Worm (Caenorhabditis elegans) whole organism, L1 larva: ENCODE measurements around the gene sra-33.

ENCODE experiments used
- Y116A8C.19 ChIP-seq: sonication (generic microtip); optimal IDR thresholded peaks from 2 replicates; lab custom pipeline; 2016; ENCODE audit warnings: missing compliant biosample characterization, missing genetic modification characterization, borderline replicate concordance
- ceh-90 ChIP-seq: sonication (generic microtip); optimal IDR thresholded peaks from 2 replicates; lab custom pipeline; 2016; ENCODE audit warnings: missing genetic modification characterization, missing compliant biosample characterization
- dsc-1 ChIP-seq: sonication (generic microtip); optimal IDR thresholded peaks from 2 replicates; lab custom pipeline; 2016; ENCODE audit warnings: mild to moderate bottlenecking, missing genetic modification characterization, missing compliant biosample characterization
- efl-1 ChIP-seq, 4 experiments: fragments of 150-350 bp; optimal IDR thresholded peaks in 3 of 4; peaks in 1 of 4; 1 replicate in 1 of 4; 2 replicates in 3 of 4; lab custom pipeline; 2014; ENCODE audit warnings: missing biosample characterization in 2 of 4, missing genetic modification characterization in 2 of 4, missing genetic modification reagents in 2 of 4
- egl-13 ChIP-seq: sonication (generic microtip); optimal IDR thresholded peaks from 2 replicates; lab custom pipeline; 2016; ENCODE audit warnings: missing genotype, missing genetic modification reagents, missing genetic modification characterization, missing compliant biosample characterization
- elt-2 ChIP-seq: sonication (generic microtip); optimal IDR thresholded peaks from 2 replicates; lab custom pipeline; 2016; ENCODE audit warnings: missing genetic modification characterization, mild to moderate bottlenecking, inconsistent platforms, missing compliant biosample characterization, missing genetic modification reagents
- ets-5 ChIP-seq: fragments of 200-800 bp; sonication (Bioruptor generic); IDR thresholded peaks from 2 replicates; pipeline ENCODE4 v1.3.6; 2022; ENCODE audit warnings: missing genetic modification characterization, missing compliant biosample characterization
- fkh-8 ChIP-seq: sonication (generic microtip); optimal IDR thresholded peaks from 2 replicates; lab custom pipeline; 2016; ENCODE audit warnings: mild to moderate bottlenecking, missing genetic modification characterization, missing compliant biosample characterization
- lin-13 ChIP-seq: fragments of 150-350 bp; optimal IDR thresholded peaks from 2 replicates; lab custom pipeline; 2014; ENCODE audit warnings: missing biosample characterization, missing genetic modification reagents, missing genetic modification characterization
- lin-14 ChIP-seq: fragments of 200-800 bp; sonication (Bioruptor generic); optimal IDR thresholded peaks from 2 replicates; lab custom pipeline; 2018; ENCODE audit warnings: mild to moderate bottlenecking, missing genetic modification characterization, moderate library complexity, missing compliant biosample characterization
- lin-39 ChIP-seq: fragments of 150-350 bp; optimal IDR thresholded peaks from 2 replicates; lab custom pipeline; 2014; ENCODE audit warnings: missing biosample characterization, missing genetic modification reagents, missing genetic modification characterization
- lsy-2 ChIP-seq, 2 experiments: fragments of 150-350 bp; optimal IDR thresholded peaks; 2 replicates each; lab custom pipeline; 2014; ENCODE audit warnings: missing biosample characterization in 2 of 2, missing genetic modification characterization in 2 of 2
- mdl-1 ChIP-seq, 2 experiments: fragments of 150-350 bp; optimal IDR thresholded peaks; 2 replicates each; lab custom pipeline; 2014 to 2017; ENCODE audit warnings: missing biosample characterization in 2 of 2, missing genetic modification characterization in 2 of 2, inconsistent platforms in 1 of 2
- mef-2 ChIP-seq: fragments of 150-350 bp; optimal IDR thresholded peaks from 2 replicates; lab custom pipeline; 2014; ENCODE audit warnings: missing biosample characterization, missing genetic modification characterization
- mep-1 ChIP-seq: fragments of 150-350 bp; optimal IDR thresholded peaks from 2 replicates; lab custom pipeline; 2014; ENCODE audit warnings: missing biosample characterization, missing genetic modification characterization
- nhr-11 ChIP-seq: fragments of 150-350 bp; optimal IDR thresholded peaks from 2 replicates; lab custom pipeline; 2014; ENCODE audit warnings: missing biosample characterization, missing genetic modification characterization
- nhr-12 ChIP-seq: sonication (generic microtip); optimal IDR thresholded peaks from 2 replicates; lab custom pipeline; 2017; ENCODE audit warnings: missing biosample characterization, missing genetic modification characterization
- nhr-19 ChIP-seq: fragments of 200-800 bp; sonication (Bioruptor generic); conservative IDR thresholded peaks from 2 replicates; pipeline ENCODE4 v1.3.6; 2022; ENCODE audit warnings: missing genetic modification characterization, missing compliant biosample characterization
- nhr-20 ChIP-seq: sonication (generic microtip); optimal IDR thresholded peaks from 2 replicates; lab custom pipeline; 2016; ENCODE audit warnings: mild to moderate bottlenecking, missing genetic modification characterization, missing compliant biosample characterization
- nhr-47 ChIP-seq: sonication (generic microtip); optimal IDR thresholded peaks from 2 replicates; lab custom pipeline; 2016; ENCODE audit warnings: mild to moderate bottlenecking, missing genetic modification characterization, moderate library complexity, missing compliant biosample characterization
- nhr-71 ChIP-seq: sonication (generic microtip); optimal IDR thresholded peaks from 2 replicates; lab custom pipeline; 2016; ENCODE audit warnings: mild to moderate bottlenecking, missing genetic modification characterization, moderate library complexity, missing compliant biosample characterization
- nhr-76 ChIP-seq: sonication (generic microtip); optimal IDR thresholded peaks from 2 replicates; lab custom pipeline; 2017; ENCODE audit warnings: missing biosample characterization, missing genetic modification characterization
- pax-3 ChIP-seq: fragments of 200-800 bp; sonication (Bioruptor generic); optimal IDR thresholded peaks from 2 replicates; lab custom pipeline; 2018; ENCODE audit warnings: mild to moderate bottlenecking, missing genetic modification characterization, moderate library complexity, missing compliant biosample characterization
- rnt-1 ChIP-seq: sonication (generic microtip); optimal IDR thresholded peaks from 2 replicates; lab custom pipeline; 2016; ENCODE audit warnings: mild to moderate bottlenecking, missing genetic modification characterization, moderate library complexity, missing compliant biosample characterization
- snu-23 ChIP-seq: sonication (generic microtip); optimal IDR thresholded peaks from 2 replicates; lab custom pipeline; 2016; ENCODE audit warnings: missing genetic modification characterization, missing compliant biosample characterization
- sox-4 ChIP-seq: sonication (generic microtip); optimal IDR thresholded peaks from 2 replicates; lab custom pipeline; 2016; ENCODE audit warnings: missing genetic modification characterization, missing compliant biosample characterization
- sup-37 ChIP-seq: fragments of 200-800 bp; sonication (Bioruptor generic); optimal IDR thresholded peaks from 2 replicates; lab custom pipeline; 2018; ENCODE audit warnings: mild to moderate bottlenecking, missing genetic modification characterization, missing compliant biosample characterization
- swsn-7 ChIP-seq: sonication (generic microtip); optimal IDR thresholded peaks from 2 replicates; lab custom pipeline; 2016; ENCODE audit warnings: missing genetic modification characterization, missing compliant biosample characterization
- tbx-2 ChIP-seq: sonication (generic microtip); optimal IDR thresholded peaks from 2 replicates; lab custom pipeline; 2016; ENCODE audit warnings: missing genetic modification characterization, missing compliant biosample characterization
- unc-130 ChIP-seq: fragments of 150-350 bp; optimal IDR thresholded peaks from 2 replicates; lab custom pipeline; 2017; ENCODE audit warnings: missing biosample characterization, missing genetic modification characterization, inconsistent platforms
- unc-86 ChIP-seq: sonication (generic microtip); optimal IDR thresholded peaks from 2 replicates; lab custom pipeline; 2016; ENCODE audit warnings: missing genetic modification characterization, missing compliant biosample characterization
- xbp-1 ChIP-seq: sonication (generic microtip); optimal IDR thresholded peaks from 2 replicates; lab custom pipeline; 2016; ENCODE audit warnings: missing genetic modification characterization, missing compliant biosample characterization
- ztf-11 ChIP-seq, 2 experiments: sonication (generic microtip); optimal IDR thresholded peaks; 2 replicates each; lab custom pipeline; 2016 to 2017; ENCODE audit warnings: missing genetic modification characterization in 2 of 2, missing biosample characterization in 1 of 2, missing compliant biosample characterization in 1 of 2

The sra-33 gene

ce11 chrII:4506552-4507291, 30.3 kb downstream of the sra-33 start (continued):
- TF ChIP-seq mep-1 (peak; percentile 39), ets-5 (GFP tag; lab: Robert Waterston, UW) (no peak), elt-2 (tag; lab: Kevin White, UChicago) (peak; percentile 45), ceh-90 (tag; lab: Kevin White, UChicago) (no peak), Y116A8C.19 (tag; lab: Kevin White, UChicago) (no peak), lsy-2 (tag; optimal IDR thresholded peaks at IDR 0.05; lab: Kevin White, UChicago) (peak; percentile 55 to 78), lin-13 (GFP tag; lab: Kevin White, UChicago) (peak; percentile 39), swsn-7 (tag; lab: Kevin White, UChicago) (peak; percentile 73), rnt-1 (tag; lab: Kevin White, UChicago) (peak; percentile 59), lin-39 (no peak), tbx-2 (tag; lab: Kevin White, UChicago) (peak; percentile 68), nhr-11 (tag; lab: Kevin White, UChicago) (no peak), xbp-1 (tag; lab: Kevin White, UChicago) (peak; percentile 58)
- TF ChIP-seq, all 84 proteins: peak for 37

ce11 chrII:4505097-4505626, 31.9 kb downstream of the sra-33 start, which contains the start of gene camt-1:
Gene camt-1, minus strand, starts transcription at chrII:4505147.
- TF ChIP-seq mep-1 = no peak
- TF ChIP-seq mdl-1 (tag; optimal IDR thresholded peaks at IDR 0.05; lab: Kevin White, UChicago) = no peak
- TF ChIP-seq nhr-47 (tag; lab: Kevin White, UChicago) = peak; percentile 33
- peak; percentile 53 for TF ChIP-seq unc-86 (tag; lab: Kevin White, UChicago)
- TF ChIP-seq sup-37 (GFP tag; lab: Kevin White, UChicago) = no peak
- TF ChIP-seq snu-23 = peak; percentile 17
- peak; percentile 27 for TF ChIP-seq nhr-71 (tag; lab: Kevin White, UChicago)
- no peak for TF ChIP-seq rnt-1 (tag; lab: Kevin White, UChicago)
- no peak for TF ChIP-seq unc-130
- TF ChIP-seq pax-3 (tag; lab: Kevin White, UChicago) = peak; percentile 65
- peak; percentile 20 for TF ChIP-seq egl-13
- TF ChIP-seq dsc-1 = peak; percentile 94
- peak; percentile 66 for TF ChIP-seq fkh-8 (tag; lab: Kevin White, UChicago)
- TF ChIP-seq sox-4 (tag; lab: Kevin White, UChicago) = peak; percentile 22

DNA sequence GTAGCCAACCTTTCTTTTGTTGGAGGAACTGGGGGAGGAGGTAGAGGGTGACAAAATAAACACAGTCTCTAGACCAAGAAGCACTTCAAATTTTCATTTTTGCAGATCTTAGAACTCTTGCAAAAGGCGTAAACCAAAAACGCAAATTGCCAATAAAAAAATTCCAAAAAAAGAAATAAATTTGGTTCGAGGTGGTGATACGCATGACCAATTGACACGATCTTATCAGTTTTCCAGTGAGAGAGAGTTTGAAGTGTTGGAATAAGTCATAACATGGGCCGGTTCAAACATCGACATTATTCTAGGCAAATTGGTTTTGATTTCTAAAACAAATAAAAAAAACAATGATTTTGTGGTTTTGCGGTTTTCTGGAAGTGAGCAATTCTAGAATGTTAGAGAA, 41.2 kb downstream of the sra-33 start:
- TF ChIP-seq elt-2 (tag; lab: Kevin White, UChicago) = peak; percentile 13
- TF ChIP-seq nhr-76 = no peak

DNA sequence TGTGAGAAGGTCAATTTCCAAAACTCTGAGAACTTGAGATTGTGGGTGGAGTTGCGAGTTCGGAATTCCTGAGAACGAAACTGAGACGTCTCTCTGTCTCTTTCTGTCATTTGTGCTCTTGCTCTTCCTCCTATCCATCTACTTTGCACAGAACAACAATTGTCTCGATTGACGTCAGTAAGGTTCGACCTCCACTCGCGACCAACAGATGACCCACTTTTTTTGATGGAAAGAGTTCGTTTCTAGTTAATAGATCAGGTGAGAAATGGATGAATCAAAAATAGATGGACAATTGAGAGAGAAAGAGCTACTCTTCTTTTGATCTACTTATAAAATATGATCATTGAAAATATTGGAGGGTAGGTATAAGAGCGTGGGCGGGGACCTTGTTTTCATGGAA, 42.5 kb downstream of the sra-33 start:
- TF ChIP-seq sup-37 (GFP tag; lab: Kevin White, UChicago) (no peak), nhr-71 (tag; lab: Kevin White, UChicago) (peak; percentile 78), snu-23 (peak; percentile 27), nhr-20 (tag; lab: Kevin White, UChicago) (peak; percentile 35), lsy-2 (tag; optimal IDR thresholded peaks at IDR 0.05; lab: Kevin White, UChicago) (peak; percentile 24 to 49), nhr-19 (GFP tag; lab: Robert Waterston, UW) (peak; percentile 29; the same call in 1 of the 2 replicates), lin-14 (GFP tag; lab: Kevin White, UChicago) (peak; percentile 81), lin-39 (peak; percentile 38), mdl-1 (tag; optimal IDR thresholded peaks at IDR 0.05; lab: Kevin White, UChicago) (no peak), efl-1 (optimal IDR thresholded peaks at IDR 0.05; lab: Kevin White, UChicago) (peak in 1 of 2 experiments; percentile 13), efl-1 (GFP tag; optimal IDR thresholded peaks at IDR 0.05 in 1 of 2; lab: Kevin White, UChicago) (no peak), nhr-12 (tag; lab: Kevin White, UChicago) (no peak), ztf-11 (tag; optimal IDR thresholded peaks at IDR 0.05; lab: Kevin White, UChicago) (no peak), lin-13 (GFP tag; lab: Kevin White, UChicago) (peak; percentile 5), mef-2 (tag; lab: Kevin White, UChicago) (peak; percentile 52), rnt-1 (tag; lab: Kevin White, UChicago) (peak; percentile 64)
